Fruit fly (Drosophila melanogaster) whole organism, embryonic: ENCODE results near the gene CG31817.

Experiments
- B-H1 ChIP-seq: fragments of 200-800 bp; sonication (Bioruptor generic); IDR thresholded peaks from 3 replicates; pipeline ENCODE4 v1.3.6; 2022; ENCODE audit warnings: missing biosample characterization, missing genetic modification characterization
- Bteb2 ChIP-seq: fragments of 200-800 bp; sonication (Bioruptor generic); optimal IDR thresholded peaks from 2 replicates; lab custom pipeline; 2016; ENCODE audit warnings: missing biosample characterization, missing genetic modification characterization
- CG10147 ChIP-seq: fragments of 200-800 bp; sonication (Bioruptor generic); optimal IDR thresholded peaks from 2 replicates; lab custom pipeline; 2019; ENCODE audit warnings: missing biosample characterization, mild to moderate bottlenecking, missing genetic modification characterization, moderate library complexity
- CG11695 ChIP-seq: fragments of 200-800 bp; sonication (Bioruptor generic); IDR thresholded peaks from 3 replicates; pipeline ENCODE4 v1.3.6; 2022; ENCODE audit warnings: missing biosample characterization, missing genetic modification characterization
- CG12299 ChIP-seq: fragments of 200-800 bp; sonication (Bioruptor generic); optimal IDR thresholded peaks from 2 replicates; lab custom pipeline; 2018; ENCODE audit warnings: missing biosample characterization, mild to moderate bottlenecking, missing genetic modification characterization
- CG12744 ChIP-seq: fragments of 200-800 bp; sonication (Bioruptor generic); optimal IDR thresholded peaks from 2 replicates; lab custom pipeline; 2016; ENCODE audit warnings: missing biosample characterization, missing genetic modification characterization
- CG12769 ChIP-seq: fragments of 200-800 bp; sonication (Bioruptor generic); optimal IDR thresholded peaks from 2 replicates; lab custom pipeline; 2019; ENCODE audit warnings: missing biosample characterization, mild to moderate bottlenecking, missing genetic modification characterization, moderate library complexity
- CG12942 ChIP-seq: fragments of 200-800 bp; sonication (Bioruptor generic); optimal IDR thresholded peaks from 3 replicates; lab custom pipeline; 2016; ENCODE audit warnings: missing biosample characterization, missing genetic modification characterization
- CG13424 ChIP-seq: fragments of 200-800 bp; sonication (Bioruptor generic); optimal IDR thresholded peaks from 2 replicates; lab custom pipeline; 2019; ENCODE audit warnings: missing biosample characterization, mild to moderate bottlenecking, missing genetic modification characterization, moderate library complexity
- CG1602 ChIP-seq: fragments of 200-800 bp; sonication (Bioruptor generic); optimal IDR thresholded peaks from 3 replicates; lab custom pipeline; 2016; ENCODE audit warnings: missing biosample characterization, missing genetic modification characterization
- CG4360 ChIP-seq: fragments of 200-800 bp; sonication (Bioruptor generic); IDR thresholded peaks from 2 replicates; pipeline ENCODE4 v1.3.6; 2022; ENCODE audit warnings: missing biosample characterization, missing genetic modification characterization
- CG4404 ChIP-seq: fragments of 200-800 bp; sonication (Bioruptor generic); IDR thresholded peaks from 2 replicates; pipeline ENCODE4 v1.3.6; 2022; ENCODE audit warnings: missing biosample characterization, missing genetic modification characterization
- CG4617 ChIP-seq: fragments of 200-800 bp; sonication (Bioruptor generic); optimal IDR thresholded peaks from 3 replicates; lab custom pipeline; 2016; ENCODE audit warnings: missing biosample characterization, missing genetic modification characterization, borderline replicate concordance
- CG5180 ChIP-seq: fragments of 200-800 bp; sonication (Bioruptor generic); optimal IDR thresholded peaks from 3 replicates; lab custom pipeline; 2017; ENCODE audit warnings: missing biosample characterization, missing genetic modification characterization, mild to moderate bottlenecking, moderate library complexity, missing genetic modification reagents
- CG6272 ChIP-seq: fragments of 200-800 bp; sonication (Bioruptor generic); IDR thresholded peaks from 2 replicates; pipeline ENCODE4 v1.3.6; 2022; ENCODE audit warnings: missing biosample characterization, missing genetic modification characterization
- CG8290 ChIP-seq, 3 experiments: fragments of 200-800 bp; sonication (Bioruptor generic); optimal IDR thresholded peaks; 2 replicates each; lab custom pipeline; 2016 to 2019; ENCODE audit warnings: missing biosample characterization in 3 of 3, missing genetic modification characterization in 3 of 3, mild to moderate bottlenecking in 2 of 3, moderate library complexity in 1 of 3
- CG9817 ChIP-seq: fragments of 200-800 bp; sonication (Bioruptor generic); optimal IDR thresholded peaks from 2 replicates; lab custom pipeline; 2018; ENCODE audit warnings: missing biosample characterization, mild to moderate bottlenecking, missing genetic modification characterization, moderate library complexity
- CG9932 ChIP-seq: fragments of 200-800 bp; sonication (Bioruptor generic); IDR thresholded peaks from 2 replicates; pipeline ENCODE4 v1.3.6; 2022; ENCODE audit warnings: missing biosample characterization, missing genetic modification characterization
- D19A ChIP-seq: fragments of 200-800 bp; optimal IDR thresholded peaks from 3 replicates; lab custom pipeline; 2019; ENCODE audit warnings: missing biosample characterization, mild to moderate bottlenecking, missing genetic modification characterization, moderate library complexity
- Dek ChIP-seq: fragments of 200-800 bp; sonication (Bioruptor generic); optimal IDR thresholded peaks from 3 replicates; lab custom pipeline; 2019; ENCODE audit warnings: missing biosample characterization, mild to moderate bottlenecking, missing genetic modification characterization, moderate library complexity
- Dp ChIP-seq: fragments of 200-800 bp; sonication (Bioruptor generic); optimal IDR thresholded peaks from 2 replicates; lab custom pipeline; 2018; ENCODE audit warnings: missing biosample characterization, mild to moderate bottlenecking, missing genetic modification characterization, moderate library complexity
- E2f2 ChIP-seq: fragments of 200-800 bp; sonication (Bioruptor generic); IDR thresholded peaks from 2 replicates; pipeline ENCODE4 v1.3.6; 2022; ENCODE audit warnings: missing biosample characterization, missing genetic modification characterization
- Eip74EF ChIP-seq, 2 experiments: fragments of 200-800 bp in 1 of 2; fragments of >200 bp in 1 of 2; sonication (Bioruptor generic) in 1 of 2; optimal IDR thresholded peaks; 2 replicates each; lab custom pipeline; 2017 to 2019; ENCODE audit warnings: missing biosample characterization in 2 of 2, missing genetic modification characterization in 2 of 2, mild to moderate bottlenecking in 1 of 2, moderate library complexity in 1 of 2
- Gug ChIP-seq: fragments of 200-800 bp; sonication (Bioruptor generic); IDR thresholded peaks from 4 replicates; pipeline ENCODE4 v1.3.6; 2022; ENCODE audit warnings: missing biosample characterization, missing genetic modification characterization
- Hand ChIP-seq: fragments of 200-800 bp; sonication (Bioruptor generic); optimal IDR thresholded peaks from 2 replicates; lab custom pipeline; 2017; ENCODE audit warnings: mild to moderate bottlenecking, missing biosample characterization, missing genetic modification reagents, missing genetic modification characterization
- Hsf ChIP-seq: fragments of 200-800 bp; sonication (Bioruptor generic); optimal IDR thresholded peaks from 3 replicates; lab custom pipeline; 2016; ENCODE audit warnings: missing biosample characterization, missing genetic modification characterization
- Lim3 ChIP-seq: fragments of 200-800 bp; sonication (Bioruptor generic); IDR thresholded peaks from 2 replicates; pipeline ENCODE4 v1.3.6; 2022; ENCODE audit warnings: missing biosample characterization, missing genetic modification characterization
- PHDP ChIP-seq: fragments of 200-800 bp; sonication (Bioruptor generic); optimal IDR thresholded peaks from 3 replicates; lab custom pipeline; 2018; ENCODE audit warnings: missing biosample characterization, mild to moderate bottlenecking, missing genetic modification characterization, moderate library complexity
- Rx ChIP-seq: fragments of 200-800 bp; sonication (Bioruptor generic); IDR thresholded peaks from 2 replicates; pipeline ENCODE4 v1.3.6; 2022; ENCODE audit warnings: missing biosample characterization, missing genetic modification characterization
- Tbp ChIP-seq: fragments of >200 bp; optimal IDR thresholded peaks from 2 replicates; lab custom pipeline; 2018; ENCODE audit warnings: missing biosample characterization, missing genetic modification characterization
- Usf ChIP-seq: fragments of 200-800 bp; sonication (Bioruptor generic); optimal IDR thresholded peaks from 2 replicates; lab custom pipeline; 2017; ENCODE audit warnings: missing genotype, missing biosample characterization, missing genetic modification characterization
- aop ChIP-seq: fragments of 200-800 bp; sonication (Bioruptor generic); IDR thresholded peaks from 2 replicates; pipeline ENCODE4 v1.3.6; 2022; ENCODE audit warnings: missing biosample characterization, missing genetic modification characterization
- bsh ChIP-seq, 2 experiments: fragments of 200-800 bp; sonication (Bioruptor generic); optimal IDR thresholded peaks; 2 replicates each; lab custom pipeline; 2017 to 2018; ENCODE audit warnings: mild to moderate bottlenecking in 2 of 2, missing biosample characterization in 2 of 2, missing genetic modification characterization in 2 of 2, moderate library complexity in 1 of 2
- btn ChIP-seq: fragments of 200-800 bp; sonication (Bioruptor generic); optimal IDR thresholded peaks from 2 replicates; lab custom pipeline; 2016; ENCODE audit warnings: missing biosample characterization, missing genetic modification characterization
- dpn ChIP-seq, 2 experiments: fragments of 200-800 bp; sonication (Bioruptor generic); optimal IDR thresholded peaks; 3 replicates each; lab custom pipeline; 2016; ENCODE audit warnings: missing biosample characterization in 2 of 2, missing genetic modification characterization in 2 of 2
- eve ChIP-seq, 2 experiments: fragments of >200 bp; optimal IDR thresholded peaks; 2 replicates each; lab custom pipeline; 2017; ENCODE audit warnings: missing biosample characterization in 2 of 2, missing genetic modification characterization in 2 of 2
- fd102C ChIP-seq: fragments of 200-800 bp; sonication (Bioruptor generic); optimal IDR thresholded peaks from 2 replicates; lab custom pipeline; 2018; ENCODE audit warnings: missing biosample characterization, mild to moderate bottlenecking, missing genetic modification characterization, moderate library complexity
- fd96Cb ChIP-seq: fragments of 200-800 bp; sonication (Bioruptor generic); optimal IDR thresholded peaks from 2 replicates; lab custom pipeline; 2018; ENCODE audit warnings: missing biosample characterization, mild to moderate bottlenecking, missing genetic modification characterization, moderate library complexity
- gsb-n ChIP-seq: fragments of 200-800 bp; sonication (Bioruptor generic); optimal IDR thresholded peaks from 3 replicates; lab custom pipeline; 2018; ENCODE audit warnings: missing biosample characterization, mild to moderate bottlenecking, missing genetic modification characterization
- gt ChIP-seq: fragments of 200-800 bp; sonication (Bioruptor generic); IDR thresholded peaks from 2 replicates; pipeline ENCODE4 v1.3.6; 2022; ENCODE audit warnings: missing biosample characterization, missing genetic modification characterization
- mirr ChIP-seq: fragments of 200-800 bp; sonication (Bioruptor generic); optimal IDR thresholded peaks from 3 replicates; lab custom pipeline; 2018; ENCODE audit warnings: missing biosample characterization, mild to moderate bottlenecking, missing genetic modification characterization
- prd ChIP-seq, 3 experiments: fragments of >200 bp in 2 of 3; fragments of 200-800 bp in 1 of 3; sonication (Bioruptor generic) in 1 of 3; optimal IDR thresholded peaks in 2 of 3; IDR thresholded peaks in 1 of 3; 2 replicates in 2 of 3; 3 replicates in 1 of 3; pipeline versions ENCODE4 v1.3.6 to Lab custom; 2017 to 2022; ENCODE audit warnings: missing biosample characterization in 1 of 3, missing genetic modification characterization in 1 of 3
- pum ChIP-seq: fragments of 200-800 bp; sonication (Bioruptor generic); optimal IDR thresholded peaks from 2 replicates; lab custom pipeline; 2016; ENCODE audit warnings: missing biosample characterization, missing genetic modification characterization
- salm ChIP-seq: fragments of 200-800 bp; sonication (Bioruptor generic); optimal IDR thresholded peaks from 2 replicates; lab custom pipeline; 2018; ENCODE audit warnings: missing biosample characterization, mild to moderate bottlenecking, missing genetic modification characterization
- slp2 ChIP-seq: fragments of 200-800 bp; sonication (Bioruptor generic); optimal IDR thresholded peaks from 2 replicates; lab custom pipeline; 2016; ENCODE audit warnings: missing biosample characterization, missing genetic modification characterization
- ssp ChIP-seq: fragments of 200-800 bp; sonication (Bioruptor generic); IDR thresholded peaks from 2 replicates; pipeline ENCODE4 v1.3.6; 2022; ENCODE audit warnings: missing biosample characterization, missing genetic modification characterization
- wdn ChIP-seq: fragments of 200-800 bp; sonication (Bioruptor generic); IDR thresholded peaks from 2 replicates; pipeline ENCODE4 v1.3.6; 2022; ENCODE audit warnings: missing biosample characterization, missing genetic modification characterization
- yki ChIP-seq: fragments of >200 bp; optimal IDR thresholded peaks from 3 replicates; lab custom pipeline; 2018

CG31817 gene

dm6 chr2L:16299466-16300311 lies 38.0 kb downstream of the CG31817 start, which contains the start of the genes heix and CG17328 (continued):
- TF ChIP-seq gt (GFP tag; lab: Robert Waterston, UW) (no peak), Hand (GFP tag; lab: Kevin White, UChicago) (no peak), Bteb2 (peak; percentile 49), PHDP (tag; lab: Kevin White, UChicago) (peak; percentile 78), prd (optimal IDR thresholded peaks at IDR 0.05; lab: Kevin White, UChicago) (no peak), prd (GFP tag; IDR thresholded peaks at IDR 0.05; lab: Robert Waterston, UW) (peak; percentile 76), salm (tag; lab: Kevin White, UChicago) (no peak), wdn (GFP tag; lab: Robert Waterston, UW) (0 out of 2 replicates have a peak, but pooled peaks have one; percentile 73), Dp (GFP tag; lab: Kevin White, UChicago) (peak; percentile 21), CG4360 (GFP tag; lab: Robert Waterston, UW) (no peak), slp2 (GFP tag; lab: Kevin White, UChicago) (peak; percentile 5), E2f2 (GFP tag; lab: Robert Waterston, UW) (peak; percentile 48), CG10147 (GFP tag; lab: Kevin White, UChicago) (no peak), Lim3 (GFP tag; lab: Robert Waterston, UW) (no peak), CG12744 (GFP tag; lab: Kevin White, UChicago) (peak; percentile 35), CG9817 (peak; percentile 79), mirr (GFP tag; lab: Kevin White, UChicago) (peak; percentile 37), bsh (GFP tag; optimal IDR thresholded peaks at IDR 0.05; lab: Kevin White, UChicago) (peak in 1 of 2 experiments; percentile 61), CG6272 (GFP tag; lab: Robert Waterston, UW) (no peak; the same call in none of the 2 replicates), CG5180 (GFP tag; lab: Kevin White, UChicago) (no peak), CG4617 (GFP tag; lab: Kevin White, UChicago) (peak; percentile 94), yki (no peak), Tbp (GFP tag; lab: Kevin White, UChicago) (no peak), CG13424 (tag; lab: Kevin White, UChicago) (peak; percentile 81), aop (GFP tag; lab: Robert Waterston, UW) (no peak), CG1602 (peak; percentile 64), dpn (GFP tag; optimal IDR thresholded peaks at IDR 0.05; lab: Kevin White, UChicago) (peak; percentile 70 to 72), CG9932 (peak; percentile 89), Eip74EF (GFP tag; optimal IDR thresholded peaks at IDR 0.05; lab: Kevin White, UChicago) (no peak), CG8290 (GFP tag; optimal IDR thresholded peaks at IDR 0.05; lab: Kevin White, UChicago) (peak; percentile 36), CG8290 (tag; optimal IDR thresholded peaks at IDR 0.05; lab: Kevin White, UChicago) (peak in 1 of 2 experiments; percentile 2), CG12769 (tag; lab: Kevin White, UChicago) (peak; percentile 96), ssp (peak; percentile 43), fd96Cb (tag; lab: Kevin White, UChicago) (peak; percentile 58), Hsf (GFP tag; lab: Kevin White, UChicago) (peak; percentile 76), CG12299 (tag; lab: Kevin White, UChicago) (peak; percentile 54), fd102C (no peak), CG12942 (GFP tag; lab: Kevin White, UChicago) (peak; percentile 57), eve (GFP tag; optimal IDR thresholded peaks at IDR 0.05; lab: Kevin White, UChicago) (no peak), Dek (peak; percentile 76), Usf (GFP tag; lab: Kevin White, UChicago) (peak; percentile 33), pum (GFP tag; lab: Kevin White, UChicago) (peak; percentile 70), Gug (peak; percentile 68; the same call in 2 of the 4 replicates), CG11695 (GFP tag; lab: Robert Waterston, UW) (peak; percentile 62; the same call in 1 of the 3 replicates), B-H1 (peak; percentile 34; the same call in 1 of the 3 replicates), btn (no peak), CG4404 (peak; percentile 54), Rx (GFP tag; lab: Robert Waterston, UW) (peak; percentile 52), gsb-n (peak; percentile 50), D19A (tag; lab: Kevin White, UChicago) (no peak)
